Fruit fly (Drosophila melanogaster): Measurements from ENCODE around the gene nompC.

dm6 chr2L:5303044-5303904 is 42.7 kb upstream of the nompC start:
- TF ChIP-seq CTCF (optimal IDR thresholded peaks at IDR 0.05) (no peak), CG8478 (optimal IDR thresholded peaks at IDR 0.05) (no peak)

Measured in S2 (cell line).